Worm (Caenorhabditis elegans): Measurements from ENCODE around the gene F10A3.12.

ce11 chrV:16160087-16160486 lies 3.7 kb upstream of the F10A3.12 start:
- no peak for TF ChIP-seq dao-5 (tag; optimal IDR thresholded peaks at IDR 0.05)
- no peak for TF ChIP-seq him-1 (tag; optimal IDR thresholded peaks at IDR 0.05)
- TF ChIP-seq W03F9.2 (tag; optimal IDR thresholded peaks at IDR 0.05) = no peak
